Comparison of ENCODE assay signal across 3 fruit fly cellular contexts in genomic region chr3R:14140912-14141311, dm6.
A peak's percentile ranks its signal among the peaks of the same experiment; 100 is the strongest.
TF ChIP-seq lines count a peak whose summit lies in the region.

No protein-coding gene starts in this region.

- TF ChIP-seq CTCF in whole organism, embryonic (GFP tag; optimal IDR thresholded peaks at IDR 0.05; lab: Kevin White, UChicago), result no peak

TF ChIP-seq in whole organism, embryonic, 481 proteins besides CTCF, POLR2A, EP300 and RAD21:
- TF ChIP-seq run (tag; optimal IDR thresholded peaks at IDR 0.05; lab: Kevin White, UChicago) (no peak), z (GFP tag; IDR thresholded peaks at IDR 0.05; lab: Robert Waterston, UW) (no peak), ewg (GFP tag; optimal IDR thresholded peaks at IDR 0.05; lab: Kevin White, UChicago) (peak; percentile 79), CG15011 (GFP tag; optimal IDR thresholded peaks at IDR 0.05; lab: Kevin White, UChicago) (no peak), hbn (GFP tag; IDR thresholded peaks at IDR 0.05; lab: Robert Waterston, UW; ENCODE audit: partially characterized antibody) (no peak), CG17568 (GFP tag; optimal IDR thresholded peaks at IDR 0.05; lab: Kevin White, UChicago) (no peak), scrt (GFP tag; optimal IDR thresholded peaks at IDR 0.05; lab: Kevin White, UChicago) (peak; percentile 93), esg (GFP tag; conservative IDR thresholded peaks at IDR 0.05; lab: Robert Waterston, UW) (no peak), en (GFP tag; optimal IDR thresholded peaks at IDR 0.05; lab: Kevin White, UChicago) (no peak), CG8359 (GFP tag; optimal IDR thresholded peaks at IDR 0.05; lab: Kevin White, UChicago; ENCODE audit: borderline replicate concordance) (peak; percentile 6), ham (GFP tag; IDR thresholded peaks at IDR 0.05; lab: Robert Waterston, UW) (no peak), Trl (optimal IDR thresholded peaks at IDR 0.05; lab: Kevin White, UChicago) (peak; percentile 21 to 57), Trl (GFP tag; optimal IDR thresholded peaks at IDR 0.05; lab: Kevin White, UChicago) (no peak), CG16813 (GFP tag; IDR thresholded peaks at IDR 0.05; lab: Robert Waterston, UW; ENCODE audit: partially characterized antibody) (no peak), H15 (GFP tag; IDR thresholded peaks at IDR 0.05; lab: Robert Waterston, UW) (no peak), mam (GFP tag; optimal IDR thresholded peaks at IDR 0.05; lab: Kevin White, UChicago) (no peak), fd3F (GFP tag; optimal IDR thresholded peaks at IDR 0.05; lab: Kevin White, UChicago) (no peak), Rx (GFP tag; IDR thresholded peaks at IDR 0.05; lab: Robert Waterston, UW) (no peak), CG4707 (GFP tag; optimal IDR thresholded peaks at IDR 0.05; lab: Kevin White, UChicago) (no peak)

TF ChIP-seq in whole organism, pupa, 21 proteins besides CTCF, POLR2A, EP300 and RAD21:
- no peak for TF ChIP-seq Snoo (tag; optimal IDR thresholded peaks at IDR 0.05; lab: Kevin White, UChicago)
- peak; percentile 52; the same call in 1 of the 2 replicates for TF ChIP-seq CG12605 (GFP tag; IDR thresholded peaks at IDR 0.05; lab: Robert Waterston, UW)
- no peak for TF ChIP-seq CG15710 (tag; optimal IDR thresholded peaks at IDR 0.05; lab: Kevin White, UChicago)

TF ChIP-seq in whole organism, wandering third instar larva, 38 proteins besides CTCF, POLR2A, EP300 and RAD21:
- TF ChIP-seq Dif (GFP tag; optimal IDR thresholded peaks at IDR 0.05; lab: Kevin White, UChicago; ENCODE audit: partially characterized antibody) (peak; percentile 26), Vsx2 (GFP tag; optimal IDR thresholded peaks at IDR 0.05; lab: Kevin White, UChicago; ENCODE audit: partially characterized antibody) (no peak)
TF ChIP-seq in whole organism, wandering third instar larva: peak in this region for 1.
